Fruit fly (Drosophila melanogaster): ENCODE data around the gene Nrd1.

dm6 chrX:11852310-11852709, 16.4 kb downstream of the Nrd1 start, which contains the start of gene p24-1:
- no peak for TF ChIP-seq CG8478 (optimal IDR thresholded peaks at IDR 0.05)
- TF ChIP-seq Dll (optimal IDR thresholded peaks at IDR 0.05): no peak

All from whole organism.